Fruit fly (Drosophila melanogaster) whole organism, embryonic: ENCODE measurements around the gene ssp3.

Experiments
- Ada2b ChIP-seq: fragments of 200-800 bp; sonication (Bioruptor generic); IDR thresholded peaks from 2 replicates; pipeline ENCODE4 v1.3.6; 2022; ENCODE audit warnings: missing biosample characterization, missing genetic modification characterization
- Aef1 ChIP-seq: fragments of 200-800 bp; sonication (Bioruptor generic); IDR thresholded peaks from 3 replicates; pipeline ENCODE4 v1.3.6; 2022; ENCODE audit warnings: missing biosample characterization, missing genetic modification characterization
- BtbVII ChIP-seq: fragments of 200-800 bp; sonication (Bioruptor generic); optimal IDR thresholded peaks from 3 replicates; lab custom pipeline; 2017; ENCODE audit warnings: missing biosample characterization, mild to moderate bottlenecking, missing genetic modification characterization
- Bteb2 ChIP-seq: fragments of 200-800 bp; sonication (Bioruptor generic); optimal IDR thresholded peaks from 2 replicates; lab custom pipeline; 2016; ENCODE audit warnings: missing biosample characterization, missing genetic modification characterization
- CG10321 ChIP-seq: fragments of 200-800 bp; sonication (Bioruptor generic); IDR thresholded peaks from 2 replicates; pipeline ENCODE4 v1.3.6; 2022; ENCODE audit warnings: missing biosample characterization, missing genetic modification characterization
- CG10543 ChIP-seq: fragments of 200-800 bp; sonication (Bioruptor generic); optimal IDR thresholded peaks from 3 replicates; lab custom pipeline; 2017; ENCODE audit warnings: missing biosample characterization, mild to moderate bottlenecking, missing genetic modification characterization, moderate library complexity
- CG11398 ChIP-seq: fragments of 200-800 bp; sonication (Bioruptor generic); optimal IDR thresholded peaks from 2 replicates; lab custom pipeline; 2016; ENCODE audit warnings: missing biosample characterization, missing genetic modification characterization
- CG12155 ChIP-seq: fragments of 200-800 bp; sonication (Bioruptor generic); optimal IDR thresholded peaks from 3 replicates; lab custom pipeline; 2016; ENCODE audit warnings: missing biosample characterization, missing genetic modification characterization
- CG1233 ChIP-seq: fragments of 200-800 bp; sonication (Bioruptor generic); optimal IDR thresholded peaks from 4 replicates; lab custom pipeline; 2018; ENCODE audit warnings: missing biosample characterization, mild to moderate bottlenecking, missing genetic modification characterization
- CG13775 ChIP-seq: fragments of 200-800 bp; sonication (Bioruptor generic); optimal IDR thresholded peaks from 3 replicates; lab custom pipeline; 2017; ENCODE audit warnings: missing biosample characterization, mild to moderate bottlenecking, missing genetic modification characterization
- CG16815 ChIP-seq: fragments of 200-800 bp; sonication (Bioruptor generic); optimal IDR thresholded peaks from 3 replicates; lab custom pipeline; 2017; ENCODE audit warnings: missing biosample characterization, mild to moderate bottlenecking, missing genetic modification characterization
- CG17186 ChIP-seq: fragments of 200-800 bp; sonication (Bioruptor generic); optimal IDR thresholded peaks from 3 replicates; lab custom pipeline; 2017; ENCODE audit warnings: missing biosample characterization, missing genetic modification reagents, missing genetic modification characterization
- CG17361 ChIP-seq: fragments of 200-800 bp; sonication (Bioruptor generic); IDR thresholded peaks from 3 replicates; pipeline ENCODE4 v1.3.6; 2022; ENCODE audit warnings: missing biosample characterization, missing genetic modification characterization
- CG18011 ChIP-seq: fragments of 200-800 bp; sonication (Bioruptor generic); optimal IDR thresholded peaks from 2 replicates; lab custom pipeline; 2017; ENCODE audit warnings: missing biosample characterization, missing genetic modification characterization, mild to moderate bottlenecking, moderate library complexity, missing genotype
- CG18619 ChIP-seq: fragments of 200-800 bp; sonication (Bioruptor generic); optimal IDR thresholded peaks from 3 replicates; lab custom pipeline; 2017; ENCODE audit warnings: missing biosample characterization, mild to moderate bottlenecking, missing genetic modification characterization
- CG2202 ChIP-seq: fragments of 200-800 bp; sonication (Bioruptor generic); optimal IDR thresholded peaks from 2 replicates; lab custom pipeline; 2018; ENCODE audit warnings: missing biosample characterization, mild to moderate bottlenecking, missing genetic modification characterization
- CG31365 ChIP-seq: fragments of 200-800 bp; sonication (Bioruptor generic); optimal IDR thresholded peaks from 2 replicates; lab custom pipeline; 2018; ENCODE audit warnings: missing biosample characterization, mild to moderate bottlenecking, missing genetic modification characterization
- CTCF ChIP-seq: fragments of 200-800 bp; sonication (Bioruptor generic); optimal IDR thresholded peaks from 2 replicates; lab custom pipeline; 2017; ENCODE audit warnings: missing biosample characterization, mild to moderate bottlenecking, missing genetic modification characterization, moderate library complexity
- Chrac-16 ChIP-seq: fragments of 200-800 bp; sonication (Bioruptor generic); optimal IDR thresholded peaks from 3 replicates; lab custom pipeline; 2016; ENCODE audit warnings: missing biosample characterization, missing genetic modification characterization
- Dip2 ChIP-seq: fragments of 200-800 bp; sonication (Bioruptor generic); IDR thresholded peaks from 2 replicates; pipeline ENCODE4 v1.3.6; 2022; ENCODE audit warnings: missing biosample characterization, missing genetic modification characterization
- Doc3 ChIP-seq: fragments of 200-800 bp; sonication (Bioruptor generic); IDR thresholded peaks from 3 replicates; pipeline ENCODE4 v1.3.6; 2022; ENCODE audit warnings: missing biosample characterization, missing genetic modification characterization; ENCODE audit not compliant: partially characterized antibody
- E2f1 ChIP-seq: fragments of 200-800 bp; sonication (Bioruptor generic); IDR thresholded peaks from 2 replicates; pipeline ENCODE4 v1.3.6; 2022; ENCODE audit warnings: missing biosample characterization, missing genetic modification characterization
- HHEX ChIP-seq: fragments of 200-800 bp; sonication (Bioruptor generic); optimal IDR thresholded peaks from 3 replicates; lab custom pipeline; 2017; ENCODE audit warnings: missing biosample characterization, mild to moderate bottlenecking, missing genetic modification characterization, missing genetic modification reagents
- HLH4C ChIP-seq: fragments of 200-800 bp; sonication (Bioruptor generic); IDR thresholded peaks from 3 replicates; pipeline ENCODE4 v1.3.6; 2022; ENCODE audit warnings: missing biosample characterization, missing genetic modification characterization; ENCODE audit not compliant: partially characterized antibody
- Lhr ChIP-seq: fragments of 200-800 bp; sonication (Bioruptor generic); optimal IDR thresholded peaks from 3 replicates; lab custom pipeline; 2017; ENCODE audit warnings: mild to moderate bottlenecking, missing biosample characterization, missing genetic modification reagents, missing genetic modification characterization
- Mad ChIP-seq: fragments of 200-800 bp; sonication (Bioruptor generic); optimal IDR thresholded peaks from 2 replicates; lab custom pipeline; 2016; ENCODE audit warnings: missing biosample characterization, missing genetic modification characterization
- Myb ChIP-seq: fragments of 200-800 bp; sonication (Bioruptor generic); optimal IDR thresholded peaks from 2 replicates; lab custom pipeline; 2016; ENCODE audit warnings: missing biosample characterization, missing genetic modification characterization
- Poxn ChIP-seq: fragments of 200-800 bp; sonication (Bioruptor generic); IDR thresholded peaks from 2 replicates; pipeline ENCODE4 v1.3.6; 2022; ENCODE audit warnings: missing biosample characterization, missing genetic modification characterization
- Spps ChIP-seq: fragments of 200-800 bp; sonication (Bioruptor generic); optimal IDR thresholded peaks from 2 replicates; lab custom pipeline; 2018; ENCODE audit warnings: missing biosample characterization, mild to moderate bottlenecking, missing genetic modification characterization
- Sry-δ ChIP-seq: fragments of 200-800 bp; sonication (Bioruptor generic); optimal IDR thresholded peaks from 2 replicates; lab custom pipeline; 2016; ENCODE audit warnings: missing biosample characterization, missing genetic modification characterization
- Trl ChIP-seq, 3 experiments: fragments of >200 bp in 2 of 3; fragments of 200-800 bp in 1 of 3; sonication (Bioruptor generic) in 1 of 3; optimal IDR thresholded peaks; 2 replicates in 1 of 3; 3 replicates in 2 of 3; lab custom pipeline; 2016 to 2017; ENCODE audit warnings: missing biosample characterization in 1 of 3, missing genetic modification characterization in 1 of 3
- Vsx1 ChIP-seq: fragments of 200-800 bp; sonication (Bioruptor generic); optimal IDR thresholded peaks from 2 replicates; lab custom pipeline; 2017; ENCODE audit warnings: missing biosample characterization, mild to moderate bottlenecking, missing genetic modification characterization, missing genetic modification reagents
- abd-A ChIP-seq: fragments of 200-800 bp; sonication (Bioruptor generic); optimal IDR thresholded peaks from 3 replicates; lab custom pipeline; 2019; ENCODE audit warnings: missing biosample characterization, mild to moderate bottlenecking, missing genetic modification characterization, moderate library complexity
- amos ChIP-seq: fragments of 200-800 bp; sonication (Bioruptor generic); IDR thresholded peaks from 2 replicates; pipeline ENCODE4 v1.3.6; 2022; ENCODE audit warnings: missing biosample characterization, missing genetic modification characterization; ENCODE audit not compliant: partially characterized antibody
- cas ChIP-seq: fragments of 200-800 bp; sonication (Bioruptor generic); IDR thresholded peaks from 2 replicates; pipeline ENCODE4 v1.3.6; 2022; ENCODE audit warnings: missing biosample characterization, missing genetic modification characterization
- crol ChIP-seq: fragments of 200-800 bp; sonication (Bioruptor generic); IDR thresholded peaks from 2 replicates; pipeline ENCODE4 v1.3.6; 2022; ENCODE audit warnings: missing biosample characterization, missing genetic modification characterization
- eyg ChIP-seq: fragments of 200-800 bp; sonication (Bioruptor generic); optimal IDR thresholded peaks from 3 replicates; lab custom pipeline; 2016; ENCODE audit warnings: missing biosample characterization, missing genetic modification characterization
- gsb-n ChIP-seq: fragments of 200-800 bp; sonication (Bioruptor generic); optimal IDR thresholded peaks from 3 replicates; lab custom pipeline; 2018; ENCODE audit warnings: missing biosample characterization, mild to moderate bottlenecking, missing genetic modification characterization
- lola ChIP-seq, 3 experiments: fragments of >200 bp in 2 of 3; fragments of 200-800 bp in 1 of 3; sonication (Bioruptor generic) in 1 of 3; optimal IDR thresholded peaks; 2 replicates each; lab custom pipeline; 2017 to 2019; ENCODE audit warnings: missing biosample characterization in 3 of 3, missing genetic modification characterization in 3 of 3, mild to moderate bottlenecking in 1 of 3, moderate library complexity in 1 of 3
- nerfin-2 ChIP-seq: fragments of 200-800 bp; sonication (Bioruptor generic); IDR thresholded peaks from 2 replicates; pipeline ENCODE4 v1.3.6; 2022; ENCODE audit warnings: missing biosample characterization, missing genetic modification characterization; ENCODE audit not compliant: partially characterized antibody
- onecut ChIP-seq: fragments of 200-800 bp; sonication (Bioruptor generic); IDR thresholded peaks from 2 replicates; pipeline ENCODE4 v1.3.6; 2022; ENCODE audit warnings: missing biosample characterization, missing genetic modification characterization
- pho ChIP-seq: fragments of 200-800 bp; sonication (Bioruptor generic); optimal IDR thresholded peaks from 2 replicates; lab custom pipeline; 2016; ENCODE audit warnings: missing biosample characterization, missing genetic modification characterization
- run ChIP-seq: fragments of 200-800 bp; sonication (Bioruptor generic); optimal IDR thresholded peaks from 3 replicates; lab custom pipeline; 2018; ENCODE audit warnings: missing biosample characterization, mild to moderate bottlenecking, missing genetic modification characterization
- scrt ChIP-seq: fragments of 200-800 bp; sonication (Bioruptor generic); optimal IDR thresholded peaks from 2 replicates; lab custom pipeline; 2018; ENCODE audit warnings: missing biosample characterization, mild to moderate bottlenecking, missing genetic modification characterization, moderate library complexity
- sens-2 ChIP-seq: fragments of 200-800 bp; sonication (Bioruptor generic); IDR thresholded peaks from 2 replicates; pipeline ENCODE4 v1.3.6; 2022; ENCODE audit warnings: missing biosample characterization, missing genetic modification characterization
- seq ChIP-seq: fragments of 200-800 bp; sonication (Bioruptor generic); IDR thresholded peaks from 2 replicates; pipeline ENCODE4 v1.3.6; 2022; ENCODE audit warnings: missing biosample characterization, missing genetic modification characterization
- shn ChIP-seq: fragments of 200-800 bp; sonication (Bioruptor generic); optimal IDR thresholded peaks from 3 replicates; lab custom pipeline; 2016; ENCODE audit warnings: missing biosample characterization, missing genetic modification characterization
- tll ChIP-seq, 2 experiments: fragments of 200-800 bp in 1 of 2; fragments of >200 bp in 1 of 2; sonication (Bioruptor generic) in 1 of 2; optimal IDR thresholded peaks; 2 replicates each; lab custom pipeline; 2017 to 2019; ENCODE audit warnings: missing biosample characterization in 2 of 2, missing genetic modification characterization in 2 of 2, mild to moderate bottlenecking in 1 of 2, moderate library complexity in 1 of 2
- twi ChIP-seq: fragments of 200-800 bp; optimal IDR thresholded peaks from 2 replicates; lab custom pipeline; 2019; ENCODE audit warnings: missing biosample characterization, mild to moderate bottlenecking, missing genetic modification characterization, moderate library complexity
- wor ChIP-seq: fragments of 200-800 bp; sonication (Bioruptor generic); IDR thresholded peaks from 2 replicates; pipeline ENCODE4 v1.3.6; 2022; ENCODE audit warnings: missing biosample characterization, missing genetic modification characterization

The ssp3 gene

dm6 chr2L:18890087-18890486 lies 53.7 kb downstream of the ssp3 start:
- TF ChIP-seq cas, result no peak
- peak; percentile 75 for TF ChIP-seq CG2202 (tag; lab: Kevin White, UChicago)
- peak; percentile 7 for TF ChIP-seq eyg (GFP tag; lab: Kevin White, UChicago)
- peak; percentile 52 for TF ChIP-seq HHEX (GFP tag; lab: Kevin White, UChicago)
- peak; percentile 48 for TF ChIP-seq Myb (GFP tag; lab: Kevin White, UChicago)
- TF ChIP-seq CG10543 (GFP tag; lab: Kevin White, UChicago), result no peak
- no peak for TF ChIP-seq abd-A (tag; lab: Kevin White, UChicago)
- TF ChIP-seq CG12155, result peak; percentile 60
- no peak for TF ChIP-seq Poxn (GFP tag; lab: Robert Waterston, UW)
- peak; percentile 48 for TF ChIP-seq CG11398 (GFP tag; lab: Kevin White, UChicago)
- no peak for TF ChIP-seq Bteb2
- TF ChIP-seq run (tag; lab: Kevin White, UChicago), result no peak
- peak; percentile 58 for TF ChIP-seq Lhr
- no peak for TF ChIP-seq Dip2 (GFP tag; lab: Robert Waterston, UW)
- peak; percentile 62 for TF ChIP-seq shn
- no peak for TF ChIP-seq CG10321
- peak; percentile 84 for TF ChIP-seq CG16815
- TF ChIP-seq Mad (GFP tag; lab: Kevin White, UChicago), result peak; percentile 67
- peak; percentile 83 for TF ChIP-seq Spps
- TF ChIP-seq nerfin-2 (GFP tag; lab: Robert Waterston, UW), result no peak
- no peak for TF ChIP-seq pho
- TF ChIP-seq CG18619 (GFP tag; lab: Kevin White, UChicago), result peak; percentile 33
- no peak for TF ChIP-seq amos
- peak; percentile 69 for TF ChIP-seq sens-2
- peak in 1 of 3 experiments; percentile 91 for TF ChIP-seq lola (GFP tag; optimal IDR thresholded peaks at IDR 0.05; lab: Kevin White, UChicago)
- peak; percentile 67 for TF ChIP-seq twi
- no peak for TF ChIP-seq HLH4C (GFP tag; lab: Robert Waterston, UW)
- TF ChIP-seq CG17361 (GFP tag; lab: Robert Waterston, UW), result peak; percentile 76
- 0 out of 3 replicates have a peak, but pooled peaks have one; percentile 28 for TF ChIP-seq Aef1 (GFP tag; lab: Robert Waterston, UW)
- TF ChIP-seq Doc3 (GFP tag; lab: Robert Waterston, UW), result no peak
- peak; percentile 87 for TF ChIP-seq gsb-n (tag; lab: Kevin White, UChicago)
- TF ChIP-seq CTCF (GFP tag; lab: Kevin White, UChicago), result no peak
- TF ChIP-seq CG17186 (GFP tag; lab: Kevin White, UChicago), result peak; percentile 37
- TF ChIP-seq crol (GFP tag; lab: Robert Waterston, UW), result no peak
- no peak for TF ChIP-seq scrt (GFP tag; lab: Kevin White, UChicago)
- TF ChIP-seq Trl (optimal IDR thresholded peaks at IDR 0.05; lab: Kevin White, UChicago), result no peak
- peak; percentile 76 for TF ChIP-seq Trl (GFP tag; optimal IDR thresholded peaks at IDR 0.05; lab: Kevin White, UChicago)
- TF ChIP-seq CG1233 (GFP tag; lab: Kevin White, UChicago), result peak; percentile 71
- TF ChIP-seq CG18011 (GFP tag; lab: Kevin White, UChicago), result no peak
- peak; percentile 89 for TF ChIP-seq Chrac-16 (GFP tag; lab: Kevin White, UChicago)
- TF ChIP-seq CG13775, result peak; percentile 79
- peak; percentile 35; the same call in 1 of the 2 replicates for TF ChIP-seq seq (GFP tag; lab: Robert Waterston, UW)
- peak; percentile 45; the same call in 1 of the 2 replicates for TF ChIP-seq Ada2b (GFP tag; lab: Robert Waterston, UW)
- peak; percentile 39; the same call in 1 of the 2 replicates for TF ChIP-seq E2f1 (GFP tag; lab: Robert Waterston, UW)
- TF ChIP-seq wor, result 0 out of 2 replicates have a peak, but pooled peaks have one; percentile 36
- TF ChIP-seq onecut (GFP tag; lab: Robert Waterston, UW), result peak; percentile 67
- TF ChIP-seq CG31365 (tag; lab: Kevin White, UChicago), result peak; percentile 24
- TF ChIP-seq Vsx1 (GFP tag; lab: Kevin White, UChicago), result peak; percentile 55
- TF ChIP-seq BtbVII, result no peak
- peak in 1 of 2 experiments; percentile 94 for TF ChIP-seq tll (GFP tag; optimal IDR thresholded peaks at IDR 0.05; lab: Kevin White, UChicago)
- peak; percentile 40 for TF ChIP-seq Sry-δ (GFP tag; lab: Kevin White, UChicago)
